Worm (Caenorhabditis elegans) whole organism, early embryonic: ENCODE measurements around the gene stdh-2.

Experiments used
- B0310.2 ChIP-seq: sonication (generic microtip); optimal IDR thresholded peaks from 2 replicates; lab custom pipeline; 2016; ENCODE audit warnings: mild to moderate bottlenecking, missing genetic modification characterization, missing compliant biosample characterization
- F13C5.2 ChIP-seq: sonication (generic microtip); optimal IDR thresholded peaks from 2 replicates; lab custom pipeline; 2017; ENCODE audit warnings: mild to moderate bottlenecking, missing genetic modification characterization, inconsistent platforms, missing compliant biosample characterization
- aly-1 ChIP-seq: sonication (generic microtip); optimal IDR thresholded peaks from 2 replicates; lab custom pipeline; 2016; ENCODE audit warnings: missing genetic modification characterization, missing compliant biosample characterization
- ama-1 ChIP-seq: fragments of 150-350 bp; optimal IDR thresholded peaks from 2 replicates; lab custom pipeline; 2014
- ceh-13 ChIP-seq: fragments of 200-800 bp; sonication (Bioruptor generic); optimal IDR thresholded peaks from 2 replicates; lab custom pipeline; 2018; ENCODE audit warnings: mild to moderate bottlenecking, missing genetic modification characterization, missing compliant biosample characterization
- ceh-36 ChIP-seq: sonication (generic microtip); optimal IDR thresholded peaks from 2 replicates; lab custom pipeline; 2016; ENCODE audit warnings: missing genetic modification characterization, inconsistent platforms, missing compliant biosample characterization
- ets-7 ChIP-seq: sonication (generic microtip); optimal IDR thresholded peaks from 2 replicates; lab custom pipeline; 2016; ENCODE audit warnings: missing genotype, missing genetic modification characterization, missing compliant biosample characterization
- flt-1 ChIP-seq: fragments of 200-800 bp; sonication (Bioruptor generic); IDR thresholded peaks from 2 replicates; pipeline ENCODE4 v1.3.6; 2022; ENCODE audit warnings: missing genetic modification characterization, missing compliant biosample characterization
- hmbx-1 ChIP-seq: sonication (generic microtip); optimal IDR thresholded peaks from 2 replicates; lab custom pipeline; 2016; ENCODE audit warnings: mild to moderate bottlenecking, missing genetic modification characterization, missing compliant biosample characterization
- hmg-4 ChIP-seq: fragments of 200-800 bp; sonication (Bioruptor generic); optimal IDR thresholded peaks from 2 replicates; lab custom pipeline; 2018; ENCODE audit warnings: mild to moderate bottlenecking, missing genetic modification characterization, missing compliant biosample characterization
- hnd-1 ChIP-seq: sonication (generic microtip); optimal IDR thresholded peaks from 2 replicates; lab custom pipeline; 2016; ENCODE audit warnings: missing genetic modification characterization, missing compliant biosample characterization
- pes-1 ChIP-seq: fragments of 200-800 bp; sonication (Bioruptor generic); IDR thresholded peaks from 2 replicates; pipeline ENCODE4 v1.3.6; 2022; ENCODE audit warnings: missing genetic modification reagents, missing genetic modification characterization, missing compliant biosample characterization
- scrt-1 ChIP-seq: fragments of 200-800 bp; sonication (Bioruptor generic); IDR thresholded peaks from 2 replicates; pipeline ENCODE4 v1.3.6; 2022; ENCODE audit warnings: missing genetic modification characterization, missing compliant biosample characterization
- sea-1 ChIP-seq: fragments of 200-800 bp; sonication (Bioruptor generic); conservative IDR thresholded peaks from 2 replicates; pipeline ENCODE4 v1.3.6; 2022; ENCODE audit warnings: missing genetic modification characterization, missing compliant biosample characterization
- tbx-11 ChIP-seq: fragments of 200-800 bp; sonication (Bioruptor generic); IDR thresholded peaks from 2 replicates; pipeline ENCODE4 v1.3.6; 2022; ENCODE audit warnings: missing genetic modification characterization, missing compliant biosample characterization
- tbx-37 ChIP-seq: fragments of 200-800 bp; sonication (Bioruptor generic); conservative IDR thresholded peaks from 2 replicates; pipeline ENCODE4 v1.3.6; 2022; ENCODE audit warnings: missing genetic modification reagents, missing genetic modification characterization, missing compliant biosample characterization
- tra-4 ChIP-seq: sonication (generic microtip); optimal IDR thresholded peaks from 2 replicates; lab custom pipeline; 2017; ENCODE audit warnings: missing genetic modification characterization, missing compliant biosample characterization

Gene stdh-2

DNA sequence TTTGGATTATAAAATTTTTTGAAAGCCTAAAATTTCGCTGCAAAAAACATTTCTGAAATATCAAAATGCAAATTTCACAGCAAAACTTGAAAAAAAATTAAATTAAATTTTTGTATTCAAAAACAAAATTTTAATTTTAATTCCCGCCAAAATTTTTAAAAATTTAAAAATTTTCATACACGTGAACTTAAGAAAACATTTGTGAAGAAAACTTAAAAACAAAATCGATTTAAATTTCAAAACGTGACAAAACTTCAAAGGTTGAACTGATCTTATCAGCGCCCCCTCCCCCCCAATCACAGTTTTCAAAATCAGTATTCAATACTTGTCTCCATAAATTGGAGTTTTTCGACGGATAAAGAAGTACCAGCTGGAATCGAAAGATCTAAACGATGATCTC, 13.1 kb downstream of the stdh-2 start, which contains the start of gene F21H7.5:
Gene F21H7.5, plus strand, starts transcription at position 301 of the 400 bp plus-strand sequence.
- TF ChIP-seq tbx-37 (GFP tag; lab: Robert Waterston, UW), result no peak
- TF ChIP-seq hmg-4 (GFP tag; lab: Kevin White, UChicago), result no peak
- no peak for TF ChIP-seq pes-1 (GFP tag; lab: Robert Waterston, UW)
- TF ChIP-seq hnd-1 (tag; lab: Kevin White, UChicago), result no peak
- no peak for TF ChIP-seq scrt-1
- TF ChIP-seq hmbx-1 (tag; lab: Kevin White, UChicago), result no peak

ce11 chrV:16244078-16244477, 20.0 kb downstream of the stdh-2 start, which contains the start of gene srh-104:
Gene srh-104, minus strand, starts transcription at chrV:16244178.
- TF ChIP-seq pes-1 (GFP tag; lab: Robert Waterston, UW), result no peak
- no peak for TF ChIP-seq hmbx-1 (tag; lab: Kevin White, UChicago)
- TF ChIP-seq scrt-1, result no peak
- no peak for TF ChIP-seq hnd-1 (tag; lab: Kevin White, UChicago)
- TF ChIP-seq aly-1 (tag; lab: Kevin White, UChicago), result no peak
- no peak for TF ChIP-seq F13C5.2
- TF ChIP-seq tbx-11 (GFP tag; lab: Robert Waterston, UW), result no peak
- TF ChIP-seq ceh-13 (GFP tag; lab: Kevin White, UChicago), result no peak
- no peak for TF ChIP-seq sea-1
- TF ChIP-seq ama-1 (lab: Kevin White, UChicago), result no peak
- no peak for TF ChIP-seq hmg-4 (GFP tag; lab: Kevin White, UChicago)
- TF ChIP-seq ets-7, result no peak
- TF ChIP-seq tra-4, result no peak
- TF ChIP-seq flt-1 (GFP tag; lab: Robert Waterston, UW), result no peak
- TF ChIP-seq ceh-36 (tag; lab: Kevin White, UChicago), result no peak

ce11 chrV:16246579-16246978, 22.5 kb downstream of the stdh-2 start, which contains the start of gene srh-95:
Gene srh-95, plus strand, starts transcription at chrV:16246879.
- TF ChIP-seq ama-1 (lab: Kevin White, UChicago), result no peak
- TF ChIP-seq pes-1 (GFP tag; lab: Robert Waterston, UW), result no peak
- no peak for TF ChIP-seq tbx-11 (GFP tag; lab: Robert Waterston, UW)
- no peak for TF ChIP-seq ceh-13 (GFP tag; lab: Kevin White, UChicago)
- TF ChIP-seq hnd-1 (tag; lab: Kevin White, UChicago), result no peak
- no peak for TF ChIP-seq hmbx-1 (tag; lab: Kevin White, UChicago)
- no peak for TF ChIP-seq ceh-36 (tag; lab: Kevin White, UChicago)
- no peak for TF ChIP-seq tra-4
- no peak for TF ChIP-seq scrt-1
- TF ChIP-seq ets-7, result no peak
- no peak for TF ChIP-seq F13C5.2
- no peak for TF ChIP-seq flt-1 (GFP tag; lab: Robert Waterston, UW)
- no peak for TF ChIP-seq hmg-4 (GFP tag; lab: Kevin White, UChicago)
- TF ChIP-seq aly-1 (tag; lab: Kevin White, UChicago), result no peak
- no peak for TF ChIP-seq B0310.2

ce11 chrV:16249105-16249504, 25.0 kb downstream of the stdh-2 start:
- TF ChIP-seq hnd-1 (tag; lab: Kevin White, UChicago) (no peak), ets-7 (no peak), ceh-13 (GFP tag; lab: Kevin White, UChicago) (no peak), tra-4 (no peak), pes-1 (GFP tag; lab: Robert Waterston, UW) (no peak), F13C5.2 (no peak), aly-1 (tag; lab: Kevin White, UChicago) (no peak), sea-1 (no peak), hmbx-1 (tag; lab: Kevin White, UChicago) (no peak), B0310.2 (no peak), ama-1 (lab: Kevin White, UChicago) (no peak), scrt-1 (no peak), tbx-37 (GFP tag; lab: Robert Waterston, UW) (no peak), tbx-11 (GFP tag; lab: Robert Waterston, UW) (no peak), hmg-4 (GFP tag; lab: Kevin White, UChicago) (no peak), ceh-36 (tag; lab: Kevin White, UChicago) (no peak), flt-1 (GFP tag; lab: Robert Waterston, UW) (no peak)

DNA sequence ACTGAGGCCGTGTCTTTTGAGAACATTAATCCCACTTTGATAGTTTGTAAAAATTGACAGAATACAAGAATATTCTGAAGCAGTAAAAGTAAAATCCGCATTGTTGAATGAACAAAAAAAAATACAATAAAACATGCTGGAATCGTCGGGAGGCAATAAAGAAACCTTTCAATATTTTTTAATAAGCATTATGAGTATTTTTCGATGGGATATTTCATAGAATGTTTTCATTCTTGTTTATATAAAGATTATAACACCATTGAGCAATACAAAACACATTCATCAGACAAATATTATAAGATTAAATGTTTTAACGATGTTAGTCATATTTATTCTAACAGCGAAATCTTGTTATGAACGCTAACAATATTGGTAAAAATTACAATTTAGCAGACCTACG, 29.6 kb downstream of the stdh-2 start, which contains the start of gene gcy-20:
Gene gcy-20, minus strand, starts transcription at position 101 of the 400 bp plus-strand sequence.
- TF ChIP-seq pes-1 (GFP tag; lab: Robert Waterston, UW) (no peak), hnd-1 (tag; lab: Kevin White, UChicago) (no peak), hmg-4 (GFP tag; lab: Kevin White, UChicago) (no peak), hmbx-1 (tag; lab: Kevin White, UChicago) (no peak)

DNA sequence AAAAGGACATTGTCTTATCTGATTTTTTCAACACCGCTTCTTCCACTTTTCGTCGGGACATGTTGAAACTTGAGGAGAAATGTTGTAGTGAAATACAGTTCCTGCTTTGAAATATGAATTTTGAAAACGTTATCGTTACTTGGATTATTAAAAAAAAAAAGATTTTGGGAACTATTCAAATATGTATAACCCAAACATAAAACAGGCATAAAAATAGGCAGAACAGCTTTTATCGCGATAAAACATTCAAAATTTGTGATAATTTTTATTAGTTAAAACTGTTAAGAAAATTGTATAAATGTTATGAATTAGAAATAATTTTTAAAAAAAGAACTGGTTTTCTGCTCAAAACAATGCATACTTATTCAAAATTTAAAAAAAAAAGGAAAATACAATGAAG, 32.3 kb downstream of the stdh-2 start, which contains the start of gene bgnt-1.3:
Gene bgnt-1.3, minus strand, starts transcription at position 101 of the 400 bp plus-strand sequence.
- TF ChIP-seq tbx-11 (GFP tag; lab: Robert Waterston, UW), result no peak
- TF ChIP-seq tbx-37 (GFP tag; lab: Robert Waterston, UW), result no peak
- no peak for TF ChIP-seq ets-7
- no peak for TF ChIP-seq pes-1 (GFP tag; lab: Robert Waterston, UW)
- TF ChIP-seq ceh-13 (GFP tag; lab: Kevin White, UChicago), result no peak
- no peak for TF ChIP-seq sea-1
- no peak for TF ChIP-seq tra-4

DNA sequence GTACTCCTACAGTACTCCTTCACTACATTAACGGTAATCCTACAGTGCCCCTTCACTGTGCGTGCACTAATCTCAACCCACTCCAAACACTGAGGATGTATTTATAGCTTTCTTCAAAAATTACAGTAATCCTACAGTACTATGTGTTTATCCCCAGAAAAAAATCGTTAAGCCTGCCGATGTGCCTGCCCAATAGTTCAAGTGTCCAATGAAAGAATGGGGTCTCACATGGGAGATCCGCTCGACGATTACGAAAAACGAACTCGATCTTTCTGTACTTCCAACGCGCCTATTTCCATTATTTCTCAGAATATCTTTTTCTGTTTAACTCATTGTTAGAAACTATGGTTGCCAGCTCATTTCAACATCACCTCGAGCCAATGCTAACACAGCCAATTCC, 34.0 kb downstream of the stdh-2 start, which contains the start of gene nhr-218:
Gene nhr-218, plus strand, starts transcription at position 301 of the 400 bp plus-strand sequence.
- no peak for TF ChIP-seq scrt-1
- no peak for TF ChIP-seq ama-1 (lab: Kevin White, UChicago)
- TF ChIP-seq B0310.2, result no peak
- TF ChIP-seq tbx-11 (GFP tag; lab: Robert Waterston, UW), result no peak
- no peak for TF ChIP-seq ceh-36 (tag; lab: Kevin White, UChicago)
- TF ChIP-seq hmbx-1 (tag; lab: Kevin White, UChicago), result no peak
- no peak for TF ChIP-seq aly-1 (tag; lab: Kevin White, UChicago)
- no peak for TF ChIP-seq hmg-4 (GFP tag; lab: Kevin White, UChicago)
- TF ChIP-seq ceh-13 (GFP tag; lab: Kevin White, UChicago), result no peak
- TF ChIP-seq flt-1 (GFP tag; lab: Robert Waterston, UW), result no peak
- no peak for TF ChIP-seq ets-7
- no peak for TF ChIP-seq hnd-1 (tag; lab: Kevin White, UChicago)
- TF ChIP-seq tra-4, result no peak
- no peak for TF ChIP-seq F13C5.2
- no peak for TF ChIP-seq sea-1
- no peak for TF ChIP-seq tbx-37 (GFP tag; lab: Robert Waterston, UW)
- TF ChIP-seq pes-1 (GFP tag; lab: Robert Waterston, UW), result no peak
